Worm (Caenorhabditis elegans) whole organism, L4 larva: ENCODE results near the gene mup-2.
A peak's percentile ranks its signal among the peaks of the same experiment; 100 is the strongest.

Experiments used
- F10B5.3 ChIP-seq: sonication (generic microtip); optimal IDR thresholded peaks from 2 replicates; lab custom pipeline; 2016; ENCODE audit warnings: mild to moderate bottlenecking, missing genetic modification characterization, missing compliant biosample characterization
- F26F4.8 ChIP-seq: fragments of 200-800 bp; sonication (Bioruptor generic); conservative IDR thresholded peaks from 2 replicates; pipeline ENCODE4 v1.3.6; 2022; ENCODE audit warnings: missing genetic modification characterization, missing compliant biosample characterization
- T20F7.1 ChIP-seq: fragments of 200-800 bp; sonication (Bioruptor generic); optimal IDR thresholded peaks from 2 replicates; lab custom pipeline; 2018; ENCODE audit warnings: mild to moderate bottlenecking, missing genetic modification characterization, missing compliant biosample characterization
- T26A8.4 ChIP-seq: fragments of 200-800 bp; sonication (Bioruptor generic); IDR thresholded peaks from 2 replicates; pipeline ENCODE4 v1.3.6; 2022; ENCODE audit warnings: missing genetic modification characterization, missing compliant biosample characterization
- Y105C5A.15 ChIP-seq: fragments of 200-800 bp; sonication (Bioruptor generic); IDR thresholded peaks from 2 replicates; pipeline ENCODE4 v1.3.6; 2022; ENCODE audit warnings: missing genetic modification characterization, missing compliant biosample characterization
- Y5F2A.4 ChIP-seq: fragments of 200-800 bp; sonication (Bioruptor generic); optimal IDR thresholded peaks from 2 replicates; lab custom pipeline; 2018; ENCODE audit warnings: mild to moderate bottlenecking, missing genetic modification characterization, missing compliant biosample characterization
- Y75B8A.6 ChIP-seq: fragments of 200-800 bp; sonication (Bioruptor generic); IDR thresholded peaks from 2 replicates; pipeline ENCODE4 v1.3.6; 2022; ENCODE audit warnings: missing genetic modification reagents, missing genetic modification characterization, missing compliant biosample characterization
- ZK337.2 ChIP-seq: fragments of 200-800 bp; sonication (Bioruptor generic); IDR thresholded peaks from 2 replicates; pipeline ENCODE4 v1.3.6; 2022; ENCODE audit warnings: missing genetic modification reagents, missing genetic modification characterization, missing compliant biosample characterization
- ama-1 ChIP-seq: fragments of 150-350 bp; optimal IDR thresholded peaks from 2 replicates; lab custom pipeline; 2014; ENCODE audit warnings: inconsistent platforms, mixed read lengths
- ceh-20 ChIP-seq: fragments of 200-800 bp; sonication (Bioruptor generic); IDR thresholded peaks from 2 replicates; pipeline ENCODE4 v1.3.6; 2022; ENCODE audit warnings: missing genetic modification reagents, missing genetic modification characterization, missing compliant biosample characterization
- ceh-28 ChIP-seq: fragments of 150-350 bp; optimal IDR thresholded peaks from 2 replicates; lab custom pipeline; 2014; ENCODE audit warnings: missing biosample characterization, missing genetic modification reagents, missing genetic modification characterization
- ceh-82 ChIP-seq: sonication (generic microtip); optimal IDR thresholded peaks from 2 replicates; lab custom pipeline; 2017; ENCODE audit warnings: missing biosample characterization, missing genetic modification characterization
- ces-1 ChIP-seq: fragments of 150-350 bp; sonication (generic microtip); optimal IDR thresholded peaks from 4 replicates; lab custom pipeline; 2014; ENCODE audit warnings: missing biosample characterization, missing genetic modification reagents, missing genetic modification characterization
- dmd-6 ChIP-seq: fragments of 200-800 bp; sonication (Bioruptor generic); IDR thresholded peaks from 2 replicates; pipeline ENCODE4 v1.3.6; 2022; ENCODE audit warnings: missing genetic modification reagents, missing genetic modification characterization, missing compliant biosample characterization
- dmd-9 ChIP-seq: fragments of 200-800 bp; sonication (Bioruptor generic); IDR thresholded peaks from 2 replicates; pipeline ENCODE4 v1.3.6; 2022; ENCODE audit warnings: missing genetic modification reagents, missing genetic modification characterization, missing compliant biosample characterization
- egl-27 ChIP-seq: sonication (generic microtip); optimal IDR thresholded peaks from 3 replicates; lab custom pipeline; 2017; ENCODE audit warnings: missing biosample characterization, missing genetic modification reagents, missing genetic modification characterization
- egl-43 ChIP-seq: fragments of 200-800 bp; sonication (Bioruptor generic); IDR thresholded peaks from 2 replicates; pipeline ENCODE4 v1.3.6; 2022; ENCODE audit warnings: missing genetic modification reagents, missing genetic modification characterization, missing compliant biosample characterization
- fos-1 ChIP-seq: fragments of 150-350 bp; optimal IDR thresholded peaks from 2 replicates; lab custom pipeline; 2014; ENCODE audit warnings: missing biosample characterization, missing genetic modification characterization
- gei-8 ChIP-seq: fragments of 200-800 bp; sonication (Bioruptor generic); optimal IDR thresholded peaks from 2 replicates; lab custom pipeline; 2018; ENCODE audit warnings: mild to moderate bottlenecking, missing genetic modification characterization, missing compliant biosample characterization
- hif-1 ChIP-seq, 2 experiments: sonication (generic microtip); optimal IDR thresholded peaks; 2 replicates each; lab custom pipeline; 2016 to 2017; ENCODE audit warnings: missing compliant biosample characterization in 2 of 2, missing genetic modification characterization in 2 of 2, missing genetic modification reagents in 2 of 2, missing genotype in 2 of 2, mild to moderate bottlenecking in 1 of 2
- hlh-11 ChIP-seq: fragments of 200-800 bp; sonication (Bioruptor generic); optimal IDR thresholded peaks from 2 replicates; lab custom pipeline; 2018; ENCODE audit warnings: mild to moderate bottlenecking, missing genetic modification characterization, missing compliant biosample characterization
- lim-7 ChIP-seq: fragments of 200-800 bp; sonication (Bioruptor generic); IDR thresholded peaks from 2 replicates; pipeline ENCODE4 v1.3.6; 2022; ENCODE audit warnings: missing genetic modification characterization, missing compliant biosample characterization
- lin-1 ChIP-seq: fragments of 200-800 bp; sonication (Bioruptor generic); IDR thresholded peaks from 2 replicates; pipeline ENCODE4 v1.3.6; 2022; ENCODE audit warnings: missing genetic modification reagents, missing genetic modification characterization, missing compliant biosample characterization
- lin-38 ChIP-seq: fragments of 200-800 bp; sonication (Bioruptor generic); IDR thresholded peaks from 2 replicates; pipeline ENCODE4 v1.3.6; 2022; ENCODE audit warnings: missing genetic modification reagents, missing genetic modification characterization, missing compliant biosample characterization
- lir-3 ChIP-seq: sonication (generic microtip); optimal IDR thresholded peaks from 2 replicates; lab custom pipeline; 2016; ENCODE audit warnings: mild to moderate bottlenecking, missing genetic modification characterization, missing compliant biosample characterization
- madf-5 ChIP-seq, 2 experiments: fragments of 200-800 bp; sonication (Bioruptor generic); IDR thresholded peaks; 2 replicates each; pipeline ENCODE4 v1.3.6; 2022; ENCODE audit warnings: missing compliant biosample characterization in 2 of 2, missing genetic modification characterization in 2 of 2
- mdt-29 ChIP-seq: fragments of 200-800 bp; sonication (Bioruptor generic); IDR thresholded peaks from 2 replicates; pipeline ENCODE4 v1.3.6; 2022; ENCODE audit warnings: missing genetic modification reagents, missing genetic modification characterization, missing compliant biosample characterization
- mep-1 ChIP-seq: fragments of 150-350 bp; sonication (generic microtip); optimal IDR thresholded peaks from 3 replicates; lab custom pipeline; 2014; ENCODE audit warnings: missing biosample characterization, missing genetic modification characterization
- mxl-3 ChIP-seq: fragments of 200-800 bp; sonication (Bioruptor generic); optimal IDR thresholded peaks from 2 replicates; lab custom pipeline; 2018; ENCODE audit warnings: mild to moderate bottlenecking, missing genetic modification characterization, missing compliant biosample characterization
- nhr-28 ChIP-seq: fragments of 150-350 bp; optimal IDR thresholded peaks from 2 replicates; lab custom pipeline; 2014; ENCODE audit warnings: missing biosample characterization, missing genetic modification characterization
- nhr-41 ChIP-seq: fragments of 200-800 bp; sonication (Bioruptor generic); IDR thresholded peaks from 2 replicates; pipeline ENCODE4 v1.3.6; 2022; ENCODE audit warnings: missing genetic modification reagents, missing genetic modification characterization, missing compliant biosample characterization
- nhr-76 ChIP-seq: fragments of 150-350 bp; optimal IDR thresholded peaks from 2 replicates; lab custom pipeline; 2014; ENCODE audit warnings: missing biosample characterization, missing genetic modification characterization
- pha-4 ChIP-seq, 2 experiments: fragments of 150-350 bp in 1 of 2; fragments of 200-800 bp in 1 of 2; sonication (Bioruptor generic) in 1 of 2; IDR thresholded peaks in 1 of 2; optimal IDR thresholded peaks in 1 of 2; 2 replicates each; pipeline versions ENCODE4 v1.3.6 to Lab custom; 2014 to 2022; ENCODE audit warnings: missing genetic modification characterization in 2 of 2, missing genetic modification reagents in 2 of 2, missing biosample characterization in 1 of 2, missing compliant biosample characterization in 1 of 2
- php-3 ChIP-seq: fragments of 200-800 bp; sonication (Bioruptor generic); IDR thresholded peaks from 2 replicates; pipeline ENCODE4 v1.3.6; 2022; ENCODE audit warnings: missing genetic modification reagents, missing genetic modification characterization, missing compliant biosample characterization
- saeg-2 ChIP-seq: fragments of 200-800 bp; sonication (Bioruptor generic); IDR thresholded peaks from 2 replicates; pipeline ENCODE4 v1.3.6; 2022; ENCODE audit warnings: missing genetic modification reagents, missing genetic modification characterization, missing compliant biosample characterization
- tag-97 ChIP-seq: fragments of 200-800 bp; sonication (Bioruptor generic); IDR thresholded peaks from 2 replicates; pipeline ENCODE4 v1.3.6; 2022; ENCODE audit warnings: missing genetic modification characterization, missing compliant biosample characterization
- unc-39 ChIP-seq: sonication (generic microtip); optimal IDR thresholded peaks from 2 replicates; lab custom pipeline; 2017; ENCODE audit warnings: missing biosample characterization, missing genetic modification characterization
- unc-62 ChIP-seq, 3 experiments: fragments of 150-350 bp in 1 of 3; sonication (generic microtip); optimal IDR thresholded peaks in 2 of 3; peaks in 1 of 3; 1 replicate in 1 of 3; 2 replicates in 2 of 3; lab custom pipeline; 2014 to 2017; ENCODE audit warnings: missing biosample characterization in 3 of 3, missing genetic modification characterization in 3 of 3, missing genetic modification reagents in 3 of 3, missing genotype in 1 of 3
- zfp-2 ChIP-seq: sonication (generic microtip); optimal IDR thresholded peaks from 2 replicates; lab custom pipeline; 2016; ENCODE audit warnings: mild to moderate bottlenecking, missing genetic modification characterization, missing compliant biosample characterization
- ztf-11 ChIP-seq: fragments of 150-350 bp; optimal IDR thresholded peaks from 2 replicates; lab custom pipeline; 2014; ENCODE audit warnings: missing biosample characterization, missing genetic modification characterization

mup-2 gene

DNA sequence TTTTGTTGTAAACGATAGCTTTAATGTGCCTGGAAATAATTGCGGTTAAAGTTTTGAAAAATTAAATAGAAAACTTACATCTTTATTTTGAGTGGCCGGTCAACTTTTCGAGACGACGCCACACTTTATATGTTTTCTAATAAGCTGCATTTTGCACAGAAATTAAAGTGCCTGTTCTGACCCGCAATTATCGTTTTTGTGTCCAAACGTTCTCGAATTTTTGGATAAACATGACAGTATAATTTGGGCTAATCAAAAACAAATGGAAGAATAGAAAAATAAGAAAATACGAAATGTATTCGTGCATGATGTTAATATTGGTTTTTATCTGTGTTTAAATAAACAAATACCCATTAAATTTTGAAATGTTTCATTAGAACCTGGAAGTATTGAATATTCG lies 10.7 kb upstream of the mup-2 start, which contains the start of gene K10C2.12:
Gene K10C2.12 (minus strand): TSS at position 101 of the 400 bp plus-strand sequence.
- TF ChIP-seq T26A8.4 (no peak), ceh-28 (no peak), lin-1 (no peak), lir-3 (tag; lab: Kevin White, UChicago) (no peak), pha-4 (GFP tag; IDR thresholded peaks at IDR 0.05; lab: Robert Waterston, UW) (no peak), pha-4 (tag; optimal IDR thresholded peaks at IDR 0.05; lab: Kevin White, UChicago) (no peak), F26F4.8 (no peak), lin-38 (GFP tag; lab: Robert Waterston, UW) (no peak), egl-43 (GFP tag; lab: Robert Waterston, UW) (no peak), mdt-29 (GFP tag; lab: Robert Waterston, UW) (no peak), mep-1 (tag; lab: Kevin White, UChicago) (no peak), ama-1 (lab: Kevin White, UChicago) (no peak), dmd-9 (GFP tag; lab: Robert Waterston, UW) (no peak), F10B5.3 (tag; lab: Kevin White, UChicago) (no peak), php-3 (GFP tag; lab: Robert Waterston, UW) (no peak), T20F7.1 (no peak), fos-1 (no peak), saeg-2 (no peak), Y75B8A.6 (GFP tag; lab: Robert Waterston, UW) (no peak), lim-7 (GFP tag; lab: Robert Waterston, UW) (no peak)

DNA sequence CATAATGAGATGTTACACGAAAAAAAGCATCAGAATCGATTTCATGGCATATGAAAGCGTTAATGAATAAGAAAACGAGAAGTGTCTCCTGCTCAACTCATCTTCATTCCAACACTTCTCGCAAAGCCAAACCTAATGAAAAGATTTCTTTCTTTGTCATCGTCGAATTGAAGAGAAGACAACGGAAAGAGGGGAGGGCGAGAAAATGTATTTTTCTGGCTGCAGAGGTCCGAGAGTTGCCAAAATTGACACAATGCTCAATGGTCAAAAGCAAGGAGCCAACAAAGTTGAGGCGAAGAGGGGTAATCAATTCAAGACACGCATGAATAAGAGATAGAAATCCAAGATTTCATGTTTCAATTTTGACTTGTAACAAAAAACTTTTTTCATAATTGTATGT lies 9.1 kb upstream of the mup-2 start:
- TF ChIP-seq unc-62 (GFP tag; optimal IDR thresholded peaks at IDR 0.05 in 1 of 2; lab: Kevin White, UChicago) (peak in 1 of 2 experiments; percentile 13), unc-62 (tag; optimal IDR thresholded peaks at IDR 0.05; lab: Kevin White, UChicago) (no peak), ztf-11 (tag; lab: Kevin White, UChicago) (no peak)

- TF ChIP-seq nhr-28 = peak; percentile 22
- no peak for TF ChIP-seq nhr-76 (tag; lab: Kevin White, UChicago)
- peak in 1 of 2 experiments; percentile 6 for TF ChIP-seq unc-62 (GFP tag; optimal IDR thresholded peaks at IDR 0.05 in 1 of 2; lab: Kevin White, UChicago)
- no peak for TF ChIP-seq unc-62 (tag; optimal IDR thresholded peaks at IDR 0.05; lab: Kevin White, UChicago)
- TF ChIP-seq ZK337.2 (GFP tag; lab: Robert Waterston, UW) = no peak
- no peak for TF ChIP-seq mxl-3 (GFP tag; lab: Kevin White, UChicago)
- TF ChIP-seq Y105C5A.15 (GFP tag; lab: Robert Waterston, UW) = no peak
These were observed 6.5 kb upstream of the mup-2 start, which contains the start of gene T22E5.6 for ce11 chrX:6416357-6417087. Gene T22E5.6 (minus strand): TSS chrX:6416407.

DNA sequence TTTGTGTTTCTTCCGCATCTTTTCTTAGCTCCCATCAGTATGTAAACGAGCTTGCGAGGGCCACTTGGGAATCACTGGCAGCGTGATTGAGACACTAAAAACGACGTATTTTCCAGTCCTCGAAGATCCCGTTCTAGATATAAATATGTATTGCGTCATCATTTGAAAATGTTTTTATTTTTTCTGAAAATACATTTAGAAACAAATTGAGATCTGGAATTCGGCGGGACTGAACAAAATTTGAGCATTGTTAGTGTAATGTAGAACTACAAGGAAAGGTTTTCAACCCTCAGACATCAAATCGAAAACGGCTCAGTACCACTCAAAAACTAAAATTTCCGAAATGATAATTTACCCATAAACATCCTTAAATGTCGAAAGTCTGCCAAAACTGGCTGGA lies 3.6 kb upstream of the mup-2 start:
- peak in 1 of 2 experiments; percentile 56 for TF ChIP-seq unc-62 (GFP tag; optimal IDR thresholded peaks at IDR 0.05 in 1 of 2; lab: Kevin White, UChicago)
- TF ChIP-seq unc-62 (tag; optimal IDR thresholded peaks at IDR 0.05; lab: Kevin White, UChicago) = no peak
- no peak for TF ChIP-seq unc-39 (tag; lab: Kevin White, UChicago)
- TF ChIP-seq gei-8 (GFP tag; lab: Kevin White, UChicago) = no peak
- TF ChIP-seq ceh-20 (GFP tag; lab: Robert Waterston, UW) = peak; percentile 66; the same call in 1 of the 2 replicates

ce11 chrX:6412575-6412974 lies 2.5 kb upstream of the mup-2 start, which contains the start of gene T22E5.1:
Gene T22E5.1 (plus strand): TSS chrX:6412875.
- TF ChIP-seq tag-97 (no peak), ces-1 (GFP tag; lab: Kevin White, UChicago) (no peak), lim-7 (GFP tag; lab: Robert Waterston, UW) (no peak), Y5F2A.4 (GFP tag; lab: Kevin White, UChicago) (no peak), madf-5 (GFP tag; IDR thresholded peaks at IDR 0.05; lab: Robert Waterston, UW) (no peak), egl-27 (tag; lab: Kevin White, UChicago) (no peak), hif-1 (tag; optimal IDR thresholded peaks at IDR 0.05; lab: Kevin White, UChicago) (no peak), egl-43 (GFP tag; lab: Robert Waterston, UW) (no peak), hlh-11 (tag; lab: Kevin White, UChicago) (no peak), gei-8 (GFP tag; lab: Kevin White, UChicago) (no peak), nhr-41 (GFP tag; lab: Robert Waterston, UW) (no peak), dmd-6 (GFP tag; lab: Robert Waterston, UW) (no peak), ceh-82 (tag; lab: Kevin White, UChicago) (no peak), zfp-2 (tag; lab: Kevin White, UChicago) (no peak)
